Fruit fly (Drosophila melanogaster) whole organism, wandering third instar larva: ENCODE measurements around the gene mal.

Source experiments
- Abd-B ChIP-seq: fragments of >200 bp; optimal IDR thresholded peaks from 2 replicates; lab custom pipeline; 2017; ENCODE audit warnings: missing biosample characterization, missing genetic modification characterization
- CG32264 ChIP-seq: fragments of 200-800 bp; sonication (Bioruptor generic); optimal IDR thresholded peaks from 2 replicates; lab custom pipeline; 2016; ENCODE audit warnings: missing biosample characterization, missing genetic modification characterization
- CG9705 ChIP-seq: fragments of 200-800 bp; sonication (Bioruptor generic); optimal IDR thresholded peaks from 2 replicates; lab custom pipeline; 2018; ENCODE audit warnings: missing biosample characterization, mild to moderate bottlenecking, missing genetic modification characterization
- CrebA ChIP-seq: fragments of 200-800 bp; sonication (Bioruptor generic); optimal IDR thresholded peaks from 2 replicates; lab custom pipeline; 2016; ENCODE audit warnings: missing biosample characterization, mild to moderate bottlenecking, missing genetic modification characterization, borderline replicate concordance
- Dfd ChIP-seq: fragments of >200 bp; optimal IDR thresholded peaks from 2 replicates; lab custom pipeline; 2017; ENCODE audit warnings: missing biosample characterization, missing genetic modification characterization
- GATAd ChIP-seq: sonication (Bioruptor generic); optimal IDR thresholded peaks from 2 replicates; lab custom pipeline; 2016; ENCODE audit warnings: missing biosample characterization, missing genetic modification characterization
- HLH106 ChIP-seq: fragments of 200-800 bp; optimal IDR thresholded peaks from 3 replicates; lab custom pipeline; 2019; ENCODE audit warnings: missing biosample characterization, mild to moderate bottlenecking, missing genetic modification characterization, moderate library complexity
- Hnf4 ChIP-seq: fragments of 200-800 bp; sonication (Bioruptor generic); optimal IDR thresholded peaks from 2 replicates; lab custom pipeline; 2016; ENCODE audit warnings: missing biosample characterization, mild to moderate bottlenecking, missing genetic modification characterization
- Hr78 ChIP-seq: fragments of >200 bp; optimal IDR thresholded peaks from 2 replicates; lab custom pipeline; 2017; ENCODE audit warnings: missing biosample characterization, missing genetic modification characterization
- Hr83 ChIP-seq: fragments of 200-300 bp; sonication (Bioruptor generic); optimal IDR thresholded peaks from 2 replicates; lab custom pipeline; 2016; ENCODE audit warnings: missing biosample characterization, mild to moderate bottlenecking, missing genetic modification characterization, moderate library complexity; ENCODE audit not compliant: poor library complexity, severe bottlenecking
- Jra ChIP-seq: sonication (Bioruptor generic); optimal IDR thresholded peaks from 2 replicates; lab custom pipeline; 2016; ENCODE audit warnings: missing biosample characterization, missing genetic modification characterization
- Mio ChIP-seq: sonication (Bioruptor generic); optimal IDR thresholded peaks from 2 replicates; lab custom pipeline; 2016; ENCODE audit warnings: missing biosample characterization, missing genetic modification characterization
- Myc ChIP-seq: fragments of >200 bp; optimal IDR thresholded peaks from 2 replicates; lab custom pipeline; 2017
- N ChIP-seq: fragments of >200 bp; optimal IDR thresholded peaks from 2 replicates; lab custom pipeline; 2018; ENCODE audit warnings: missing biosample characterization, missing external identifiers, missing genetic modification characterization
- OdsH ChIP-seq: fragments of 200-800 bp; sonication (Bioruptor generic); optimal IDR thresholded peaks from 2 replicates; lab custom pipeline; 2016; ENCODE audit warnings: missing biosample characterization, mild to moderate bottlenecking, missing genetic modification characterization
- Rel ChIP-seq, 2 experiments: fragments of 200-800 bp; sonication (Bioruptor generic) in 1 of 2; optimal IDR thresholded peaks; 2 replicates in 1 of 2; 3 replicates in 1 of 2; lab custom pipeline; 2016 to 2019; ENCODE audit warnings: mild to moderate bottlenecking in 2 of 2, missing biosample characterization in 2 of 2, missing genetic modification characterization in 2 of 2, moderate library complexity in 1 of 2
- Sp1 ChIP-seq: fragments of 200-800 bp; sonication (Bioruptor generic); optimal IDR thresholded peaks from 3 replicates; lab custom pipeline; 2019; ENCODE audit warnings: missing biosample characterization, mild to moderate bottlenecking, missing genetic modification characterization, moderate library complexity
- Vsx2 ChIP-seq: fragments of 200-300, 225-300 bp; sonication (Bioruptor generic); optimal IDR thresholded peaks from 2 replicates; lab custom pipeline; 2018; ENCODE audit warnings: missing biosample characterization, missing genetic modification characterization; ENCODE audit not compliant: partially characterized antibody
- br ChIP-seq: fragments of 200-800 bp; sonication (Bioruptor generic); optimal IDR thresholded peaks from 2 replicates; lab custom pipeline; 2016; ENCODE audit warnings: missing biosample characterization, missing genetic modification characterization
- brk ChIP-seq: fragments of 200-800 bp; sonication (Bioruptor generic); optimal IDR thresholded peaks from 2 replicates; lab custom pipeline; 2016; ENCODE audit warnings: missing biosample characterization, mild to moderate bottlenecking, missing genetic modification characterization
- dl ChIP-seq, 2 experiments: fragments of 175-275, 200-275 bp in 1 of 2; fragments of 200-275 bp in 1 of 2; sonication (Bioruptor generic); optimal IDR thresholded peaks; lab custom pipeline; 2018; ENCODE audit warnings: mild to moderate bottlenecking in 2 of 2, missing biosample characterization in 2 of 2, missing genetic modification characterization in 2 of 2, moderate library complexity in 2 of 2; ENCODE audit not compliant: partially characterized antibody in 2 of 2, insufficient read depth in 1 of 2
- dmrt93B ChIP-seq: fragments of 200-800 bp; sonication (Bioruptor generic); optimal IDR thresholded peaks from 2 replicates; lab custom pipeline; 2018; ENCODE audit warnings: missing biosample characterization, mild to moderate bottlenecking, missing genetic modification characterization
- dsf ChIP-seq: sonication (Bioruptor generic); optimal IDR thresholded peaks from 2 replicates; lab custom pipeline; 2016; ENCODE audit warnings: missing biosample characterization, missing genetic modification characterization, borderline replicate concordance
- ey ChIP-seq: fragments of 200-800 bp; sonication (Bioruptor generic); optimal IDR thresholded peaks from 2 replicates; lab custom pipeline; 2016; ENCODE audit warnings: missing biosample characterization, missing genetic modification characterization
- foxo ChIP-seq, 2 experiments: fragments of 200-800 bp; sonication (Bioruptor generic); optimal IDR thresholded peaks; 2 replicates in 1 of 2; 3 replicates in 1 of 2; lab custom pipeline; 2016 to 2017; ENCODE audit warnings: missing biosample characterization in 2 of 2, missing genetic modification characterization in 2 of 2
- fru ChIP-seq: fragments of 200-800 bp; sonication (Bioruptor generic); optimal IDR thresholded peaks from 3 replicates; lab custom pipeline; 2016; ENCODE audit warnings: missing biosample characterization, mild to moderate bottlenecking, missing genetic modification characterization
- h ChIP-seq: fragments of 200-800 bp; sonication (Bioruptor generic); optimal IDR thresholded peaks from 3 replicates; lab custom pipeline; 2016; ENCODE audit warnings: missing biosample characterization, mild to moderate bottlenecking, missing genetic modification characterization
- jim ChIP-seq: fragments of 175-275, 200-325 bp; sonication (Bioruptor generic); optimal IDR thresholded peaks from 2 replicates; lab custom pipeline; 2016; ENCODE audit warnings: missing biosample characterization, mild to moderate bottlenecking, missing genetic modification characterization
- pan ChIP-seq: fragments of >200 bp; optimal IDR thresholded peaks from 2 replicates; lab custom pipeline; 2017
- psq ChIP-seq: fragments of 200-800 bp; sonication (Bioruptor generic); optimal IDR thresholded peaks from 3 replicates; lab custom pipeline; 2017; ENCODE audit warnings: missing biosample characterization, mild to moderate bottlenecking, missing genetic modification characterization, moderate library complexity
- sage ChIP-seq: fragments of 200-800 bp; sonication (Bioruptor generic); optimal IDR thresholded peaks from 2 replicates; lab custom pipeline; 2016; ENCODE audit warnings: missing biosample characterization, mild to moderate bottlenecking, missing genetic modification characterization
- sv ChIP-seq: fragments of 200-800 bp; sonication (Bioruptor generic); optimal IDR thresholded peaks from 3 replicates; lab custom pipeline; 2016; ENCODE audit warnings: missing biosample characterization, missing genetic modification characterization
- tai ChIP-seq: sonication (Bioruptor generic); optimal IDR thresholded peaks from 2 replicates; lab custom pipeline; 2016; ENCODE audit warnings: missing biosample characterization, missing genetic modification characterization
- usp ChIP-seq: fragments of >200 bp; optimal IDR thresholded peaks from 2 replicates; lab custom pipeline; 2017; ENCODE audit warnings: missing biosample characterization, missing genetic modification characterization
- woc ChIP-seq: sonication (Bioruptor generic); optimal IDR thresholded peaks from 2 replicates; lab custom pipeline; 2016; ENCODE audit warnings: missing biosample characterization, mild to moderate bottlenecking, missing genetic modification characterization

Gene mal

DNA sequence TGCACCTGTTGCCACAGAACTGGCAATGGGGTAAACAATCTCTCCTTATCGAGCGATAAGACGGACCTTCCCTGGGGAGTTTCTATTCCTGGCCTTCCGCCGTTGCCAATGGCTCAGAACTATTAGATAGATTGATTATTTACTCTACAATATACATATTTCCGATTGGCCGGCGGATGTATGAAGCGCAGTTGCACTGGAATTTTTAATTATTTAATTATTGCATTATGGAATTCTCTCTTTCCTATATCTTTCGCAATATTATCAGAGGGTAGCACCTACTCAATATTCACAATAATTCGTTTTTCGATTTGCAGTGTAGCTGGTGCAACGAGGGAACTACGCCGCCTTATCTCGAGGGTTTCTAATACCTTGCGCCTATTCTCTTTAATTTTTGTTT, 37.7 kb downstream of the mal start, which contains the start of gene GstT3:
Gene GstT3 (plus strand): TSS at position 301 of the 400 bp plus-strand sequence.
- TF ChIP-seq ey (GFP tag; lab: Kevin White, UChicago) (no peak), CG32264 (no peak), Abd-B (GFP tag; lab: Kevin White, UChicago) (no peak), sv (GFP tag; lab: Kevin White, UChicago) (no peak), jim (no peak), OdsH (GFP tag; lab: Kevin White, UChicago) (no peak), Mio (GFP tag; lab: Kevin White, UChicago) (no peak), Dfd (no peak), GATAd (GFP tag; lab: Kevin White, UChicago) (no peak), sage (GFP tag; lab: Kevin White, UChicago) (no peak), Jra (GFP tag; lab: Kevin White, UChicago) (no peak), br (GFP tag; lab: Kevin White, UChicago) (no peak), dsf (GFP tag; lab: Kevin White, UChicago) (no peak), Myc (lab: Kevin White, UChicago) (no peak), usp (GFP tag; lab: Kevin White, UChicago) (no peak), Hr83 (GFP tag; lab: Kevin White, UChicago) (no peak), N (GFP tag; lab: Kevin White, UChicago) (no peak)
- TF ChIP-seq, all 38 proteins: peak for 0

dm6 chrX:20468192-20468591, 38.7 kb downstream of the mal start:
- TF ChIP-seq Hr83 (GFP tag; lab: Kevin White, UChicago): no peak
- no peak for TF ChIP-seq br (GFP tag; lab: Kevin White, UChicago)
- TF ChIP-seq CrebA (GFP tag; lab: Kevin White, UChicago): no peak
- no peak for TF ChIP-seq dsf (GFP tag; lab: Kevin White, UChicago)

- no peak for TF ChIP-seq Sp1 (GFP tag; lab: Kevin White, UChicago)
- TF ChIP-seq Mio (GFP tag; lab: Kevin White, UChicago): no peak
- TF ChIP-seq Vsx2 (GFP tag; lab: Kevin White, UChicago): no peak
- no peak for TF ChIP-seq Hr83 (GFP tag; lab: Kevin White, UChicago)
- TF ChIP-seq h (GFP tag; lab: Kevin White, UChicago): no peak
- no peak for TF ChIP-seq ey (GFP tag; lab: Kevin White, UChicago)
- no peak for TF ChIP-seq woc
- TF ChIP-seq, all 38 proteins: peak for 0
Observed at dm6 chrX:20470701-20471100, 41.2 kb downstream of the mal start.

- no peak for TF ChIP-seq Rel (GFP tag; optimal IDR thresholded peaks at IDR 0.05; lab: Kevin White, UChicago)
- no peak for TF ChIP-seq Rel (tag; optimal IDR thresholded peaks at IDR 0.05; lab: Kevin White, UChicago)
- no peak for TF ChIP-seq brk (GFP tag; lab: Kevin White, UChicago)
- no peak for TF ChIP-seq dl (GFP tag; optimal IDR thresholded peaks at IDR 0.05; lab: Kevin White, UChicago; ENCODE audit: insufficient read depth in 1 of 2, partially characterized antibody in 2 of 2)
- no peak for TF ChIP-seq usp (GFP tag; lab: Kevin White, UChicago)
- no peak for TF ChIP-seq tai (GFP tag; lab: Kevin White, UChicago)
- TF ChIP-seq ey (GFP tag; lab: Kevin White, UChicago): no peak
- TF ChIP-seq CrebA (GFP tag; lab: Kevin White, UChicago): no peak
- no peak for TF ChIP-seq N (GFP tag; lab: Kevin White, UChicago)
Observed at dm6 chrX:20478674-20479073, 49.2 kb downstream of the mal start.

- TF ChIP-seq Sp1 (GFP tag; lab: Kevin White, UChicago) (no peak), Myc (lab: Kevin White, UChicago) (no peak), dsf (GFP tag; lab: Kevin White, UChicago) (no peak), Hr78 (no peak), Dfd (no peak), Hnf4 (GFP tag; lab: Kevin White, UChicago) (no peak), dl (GFP tag; optimal IDR thresholded peaks at IDR 0.05; lab: Kevin White, UChicago; ENCODE audit: insufficient read depth in 1 of 2, partially characterized antibody in 2 of 2) (no peak), jim (no peak), GATAd (GFP tag; lab: Kevin White, UChicago) (no peak), pan (no peak), br (GFP tag; lab: Kevin White, UChicago) (peak; percentile 80), Abd-B (GFP tag; lab: Kevin White, UChicago) (no peak), dmrt93B (peak; percentile 22), CG32264 (peak; percentile 8), HLH106 (no peak), fru (GFP tag; lab: Kevin White, UChicago) (peak; percentile 56), CrebA (GFP tag; lab: Kevin White, UChicago) (no peak), h (GFP tag; lab: Kevin White, UChicago) (peak; percentile 87), psq (GFP tag; lab: Kevin White, UChicago) (peak; percentile 69), woc (peak; percentile 57), sv (GFP tag; lab: Kevin White, UChicago) (peak; percentile 69), foxo (GFP tag; optimal IDR thresholded peaks at IDR 0.05; lab: Kevin White, UChicago) (peak; percentile 30 to 73), Vsx2 (GFP tag; lab: Kevin White, UChicago) (no peak), CG9705 (GFP tag; lab: Kevin White, UChicago) (no peak), usp (GFP tag; lab: Kevin White, UChicago) (no peak), Hr83 (GFP tag; lab: Kevin White, UChicago) (no peak), tai (GFP tag; lab: Kevin White, UChicago) (no peak), brk (GFP tag; lab: Kevin White, UChicago) (no peak), Rel (GFP tag; optimal IDR thresholded peaks at IDR 0.05; lab: Kevin White, UChicago) (peak; percentile 11), Rel (tag; optimal IDR thresholded peaks at IDR 0.05; lab: Kevin White, UChicago) (no peak), Mio (GFP tag; lab: Kevin White, UChicago) (peak; percentile 25)
Observed at dm6 chrX:20480382-20480781, 50.9 kb downstream of the mal start.
